Worm (Caenorhabditis elegans) whole organism, midembryonic: Measurements from ENCODE around the gene clec-171.

Experiments
- T22C8.4 ChIP-seq: fragments of 200-800 bp; sonication (Bioruptor generic); IDR thresholded peaks from 2 replicates; pipeline ENCODE4 v1.3.6; 2022; ENCODE audit warnings: missing genetic modification characterization, missing compliant biosample characterization
- cog-1 ChIP-seq: sonication (generic microtip); optimal IDR thresholded peaks from 2 replicates; lab custom pipeline; 2016; ENCODE audit warnings: missing genetic modification characterization, missing compliant biosample characterization
- klf-2 ChIP-seq: fragments of 200-800 bp; sonication (Bioruptor generic); conservative IDR thresholded peaks from 2 replicates; pipeline ENCODE4 v1.3.6; 2022; ENCODE audit warnings: missing genetic modification reagents, missing genetic modification characterization, missing compliant biosample characterization
- med-1 ChIP-seq: sonication (generic microtip); optimal IDR thresholded peaks from 2 replicates; lab custom pipeline; 2017; ENCODE audit warnings: missing genetic modification characterization, mild to moderate bottlenecking, missing compliant biosample characterization, antibody characterized with exemption, missing genetic modification reagents; ENCODE audit not compliant: insufficient read depth
- tab-1 ChIP-seq: fragments of 200-800 bp; sonication (Bioruptor generic); IDR thresholded peaks from 2 replicates; pipeline ENCODE4 v1.3.6; 2022; ENCODE audit warnings: missing genetic modification characterization, missing compliant biosample characterization
- ztf-23 ChIP-seq: fragments of 200-800 bp; sonication (Bioruptor generic); IDR thresholded peaks from 2 replicates; pipeline ENCODE4 v1.3.6; 2022; ENCODE audit warnings: missing genetic modification reagents, missing genetic modification characterization, missing compliant biosample characterization
- ztf-29 ChIP-seq: fragments of 200-800 bp; sonication (Bioruptor generic); IDR thresholded peaks from 2 replicates; pipeline ENCODE4 v1.3.6; 2022; ENCODE audit warnings: missing genetic modification reagents, missing genetic modification characterization, missing compliant biosample characterization

DNA sequence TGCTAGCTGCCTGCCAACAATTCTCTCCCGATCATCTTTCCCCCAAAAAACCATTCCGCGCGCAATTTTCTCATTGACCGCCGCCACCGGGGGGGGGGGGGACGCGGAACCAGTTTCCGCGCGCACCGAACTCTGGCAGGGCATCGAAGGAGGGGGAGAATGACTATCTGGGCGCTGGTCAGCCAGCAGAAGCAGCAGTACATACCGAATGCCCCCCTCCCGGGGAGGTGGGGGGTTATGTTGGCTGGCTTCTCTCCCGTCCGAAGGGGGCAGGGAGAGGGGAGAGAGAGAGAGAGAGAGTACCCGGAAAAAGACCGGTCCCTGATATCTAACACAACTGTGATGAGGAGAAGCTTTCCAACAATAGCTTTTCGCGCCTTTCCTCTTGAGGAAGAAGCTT, 49.5 kb downstream of the clec-171 start:
- TF ChIP-seq klf-2 (GFP tag; lab: Robert Waterston, UW) (no peak), T22C8.4 (GFP tag; lab: Robert Waterston, UW) (0 out of 2 replicates have a peak, but pooled peaks have one; percentile 10), cog-1 (tag; lab: Kevin White, UChicago) (no peak), tab-1 (GFP tag; lab: Robert Waterston, UW) (peak; percentile 48; the same call in 1 of the 2 replicates), ztf-23 (GFP tag; lab: Robert Waterston, UW) (no peak), med-1 (no peak), ztf-29 (GFP tag; lab: Robert Waterston, UW) (no peak)
